Worm (Caenorhabditis elegans) whole organism, L3 larva: ENCODE data around the gene R04D3.4.

Experiments used
- R02D3.7 ChIP-seq: fragments of 150-350 bp; optimal IDR thresholded peaks from 2 replicates; lab custom pipeline; 2014; ENCODE audit warnings: missing biosample characterization, missing genetic modification characterization
- aly-2 ChIP-seq: fragments of 150-350 bp; optimal IDR thresholded peaks from 2 replicates; lab custom pipeline; 2014; ENCODE audit warnings: missing biosample characterization, missing genetic modification characterization
- ama-1 ChIP-seq: fragments of 150-350 bp; optimal IDR thresholded peaks from 2 replicates; lab custom pipeline; 2018
- ceh-28 ChIP-seq: fragments of 150-350 bp; optimal IDR thresholded peaks from 2 replicates; lab custom pipeline; 2014; ENCODE audit warnings: missing biosample characterization, missing genetic modification reagents, missing genetic modification characterization
- ceh-82 ChIP-seq: fragments of 150-350 bp; optimal IDR thresholded peaks from 2 replicates; lab custom pipeline; 2014; ENCODE audit warnings: missing biosample characterization, missing genetic modification characterization
- daf-12 ChIP-seq: fragments of 150-350 bp; optimal IDR thresholded peaks from 2 replicates; lab custom pipeline; 2014; ENCODE audit warnings: missing biosample characterization, missing genetic modification reagents, missing genetic modification characterization
- egl-5 ChIP-seq: fragments of 150-350 bp; optimal IDR thresholded peaks from 2 replicates; lab custom pipeline; 2017; ENCODE audit warnings: missing biosample characterization, missing genetic modification reagents, missing genetic modification characterization, inconsistent platforms
- elt-1 ChIP-seq: fragments of 150-350 bp; optimal IDR thresholded peaks from 2 replicates; lab custom pipeline; 2014; ENCODE audit warnings: missing biosample characterization, missing genetic modification characterization
- elt-2 ChIP-seq: sonication (generic microtip); optimal IDR thresholded peaks from 2 replicates; lab custom pipeline; 2016; ENCODE audit warnings: missing genetic modification reagents, mild to moderate bottlenecking, missing genetic modification characterization, missing compliant biosample characterization
- elt-3 ChIP-seq, 3 experiments: fragments of 150-350 bp in 1 of 3; sonication (generic microtip) in 2 of 3; optimal IDR thresholded peaks; 2 replicates in 2 of 3; 4 replicates in 1 of 3; lab custom pipeline; 2014 to 2017; ENCODE audit warnings: missing biosample characterization in 3 of 3, missing genetic modification characterization in 3 of 3
- eor-1 ChIP-seq, 2 experiments: fragments of 150-350 bp; optimal IDR thresholded peaks; 2 replicates each; lab custom pipeline; 2014 to 2018; ENCODE audit warnings: missing biosample characterization in 2 of 2, missing genetic modification characterization in 2 of 2
- fkh-10 ChIP-seq: sonication (generic microtip); optimal IDR thresholded peaks from 2 replicates; lab custom pipeline; 2017; ENCODE audit warnings: missing biosample characterization, missing genetic modification reagents, missing genetic modification characterization
- fkh-2 ChIP-seq: fragments of 150-350 bp; optimal IDR thresholded peaks from 2 replicates; lab custom pipeline; 2014; ENCODE audit warnings: missing biosample characterization, missing genetic modification reagents, missing genetic modification characterization
- fos-1 ChIP-seq: fragments of 150-350 bp; optimal IDR thresholded peaks from 2 replicates; lab custom pipeline; 2014; ENCODE audit warnings: missing biosample characterization, missing genetic modification characterization
- hmg-11 ChIP-seq: sonication (generic microtip); optimal IDR thresholded peaks from 2 replicates; lab custom pipeline; 2016; ENCODE audit warnings: missing genetic modification characterization, missing compliant biosample characterization
- jun-1 ChIP-seq: fragments of 150-350 bp; optimal IDR thresholded peaks from 2 replicates; lab custom pipeline; 2014; ENCODE audit warnings: missing biosample characterization, missing genetic modification reagents, missing genetic modification characterization
- lin-39 ChIP-seq: fragments of 150-350 bp; optimal IDR thresholded peaks from 2 replicates; lab custom pipeline; 2018; ENCODE audit warnings: missing biosample characterization, missing genetic modification reagents, missing genetic modification characterization
- lsy-12 ChIP-seq: sonication (generic microtip); optimal IDR thresholded peaks from 2 replicates; lab custom pipeline; 2016; ENCODE audit warnings: mild to moderate bottlenecking, missing genetic modification characterization, missing compliant biosample characterization
- mdl-1 ChIP-seq: fragments of 150-350 bp; optimal IDR thresholded peaks from 2 replicates; lab custom pipeline; 2014; ENCODE audit warnings: missing biosample characterization, missing genetic modification characterization
- mml-1 ChIP-seq: fragments of 150-350 bp; sonication (generic microtip); optimal IDR thresholded peaks from 3 replicates; lab custom pipeline; 2014; ENCODE audit warnings: missing biosample characterization, missing genetic modification characterization
- nfya-1 ChIP-seq: sonication (generic microtip); optimal IDR thresholded peaks from 2 replicates; lab custom pipeline; 2017; ENCODE audit warnings: missing genetic modification characterization, mild to moderate bottlenecking, missing compliant biosample characterization, antibody characterized with exemption, moderate library complexity; ENCODE audit not compliant: insufficient read depth
- nhr-12 ChIP-seq: fragments of 150-350 bp; optimal IDR thresholded peaks from 2 replicates; lab custom pipeline; 2014; ENCODE audit warnings: missing biosample characterization, missing genetic modification characterization
- nhr-23 ChIP-seq: fragments of 150-350 bp; optimal IDR thresholded peaks from 2 replicates; lab custom pipeline; 2014; ENCODE audit warnings: missing biosample characterization, missing genetic modification reagents, missing genetic modification characterization
- nhr-237 ChIP-seq: fragments of 150-350 bp; optimal IDR thresholded peaks from 2 replicates; lab custom pipeline; 2014; ENCODE audit warnings: missing biosample characterization, missing genetic modification characterization
- nhr-25 ChIP-seq: sonication (generic microtip); optimal IDR thresholded peaks from 2 replicates; lab custom pipeline; 2017; ENCODE audit warnings: missing biosample characterization, missing genetic modification characterization
- nhr-28 ChIP-seq: fragments of 150-350 bp; optimal IDR thresholded peaks from 2 replicates; lab custom pipeline; 2014; ENCODE audit warnings: missing biosample characterization, missing genetic modification characterization
- nhr-43 ChIP-seq: sonication (generic microtip); optimal IDR thresholded peaks from 2 replicates; lab custom pipeline; 2016; ENCODE audit warnings: mild to moderate bottlenecking, missing genetic modification characterization, missing compliant biosample characterization; ENCODE audit not compliant: poor library complexity, severe bottlenecking
- nhr-67 ChIP-seq: fragments of 150-350 bp; optimal IDR thresholded peaks from 2 replicates; lab custom pipeline; 2014; ENCODE audit warnings: missing biosample characterization, missing genetic modification characterization
- nhr-77 ChIP-seq: fragments of 150-350 bp; optimal IDR thresholded peaks from 2 replicates; lab custom pipeline; 2014; ENCODE audit warnings: missing biosample characterization, missing genetic modification characterization
- pha-4 ChIP-seq: fragments of 150-350 bp; optimal IDR thresholded peaks from 2 replicates; lab custom pipeline; 2014; ENCODE audit warnings: missing biosample characterization, missing genetic modification reagents, missing genetic modification characterization
- pqm-1 ChIP-seq: fragments of 150-350 bp; optimal IDR thresholded peaks from 2 replicates; lab custom pipeline; 2017; ENCODE audit warnings: missing biosample characterization, missing genetic modification characterization, inconsistent platforms
- tbx-2 ChIP-seq: sonication (generic microtip); optimal IDR thresholded peaks from 2 replicates; lab custom pipeline; 2016; ENCODE audit warnings: mild to moderate bottlenecking, missing genetic modification characterization, missing compliant biosample characterization
- unc-39 ChIP-seq: sonication (generic microtip); optimal IDR thresholded peaks from 4 replicates; lab custom pipeline; 2017; ENCODE audit warnings: missing biosample characterization, missing genetic modification characterization
- unc-62 ChIP-seq: fragments of 150-350 bp; sonication (generic microtip); optimal IDR thresholded peaks from 4 replicates; lab custom pipeline; 2014; ENCODE audit warnings: missing biosample characterization, missing genetic modification reagents, missing genetic modification characterization
- zag-1 ChIP-seq: fragments of 150-350 bp; optimal IDR thresholded peaks from 2 replicates; lab custom pipeline; 2014; ENCODE audit warnings: missing biosample characterization, missing genetic modification characterization
- ztf-11 ChIP-seq: fragments of 150-350 bp; optimal IDR thresholded peaks from 2 replicates; lab custom pipeline; 2014; ENCODE audit warnings: missing biosample characterization, missing genetic modification characterization
- ztf-4 ChIP-seq: fragments of 150-350 bp; optimal IDR thresholded peaks from 2 replicates; lab custom pipeline; 2014; ENCODE audit warnings: missing biosample characterization, missing genetic modification characterization

The R04D3.4 gene

DNA sequence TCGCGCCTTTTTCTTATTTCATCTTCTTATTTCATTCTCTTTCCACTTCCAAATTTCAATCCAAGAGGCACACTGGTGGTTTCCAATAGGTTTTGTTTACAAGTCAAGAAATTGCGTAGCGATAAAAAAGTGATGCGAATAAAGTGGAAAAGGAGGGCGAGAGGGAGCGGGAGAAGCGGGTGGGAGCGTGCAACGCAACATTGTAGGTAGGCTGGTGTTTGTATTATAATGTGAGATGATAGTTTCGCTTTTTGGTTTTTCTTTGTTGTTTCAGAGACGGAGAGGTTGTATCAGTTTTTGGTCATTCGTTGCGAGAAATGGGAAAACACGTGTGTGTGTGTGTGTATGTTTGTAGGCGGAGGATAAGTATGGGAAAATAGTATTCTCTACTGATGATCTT lies 38.5 kb downstream of the R04D3.4 start (continued):
- TF ChIP-seq elt-3 (tag; optimal IDR thresholded peaks at IDR 0.05; lab: Kevin White, UChicago), result no peak
- TF ChIP-seq pqm-1 (tag; lab: Kevin White, UChicago), result peak; percentile 80
- TF ChIP-seq elt-1 (tag; lab: Kevin White, UChicago), result no peak
- TF ChIP-seq fos-1 (tag; lab: Kevin White, UChicago), result peak; percentile 36
- no peak for TF ChIP-seq eor-1 (tag; optimal IDR thresholded peaks at IDR 0.05; lab: Kevin White, UChicago)
- TF ChIP-seq nhr-77 (tag; lab: Kevin White, UChicago), result no peak
- TF ChIP-seq, all 47 proteins: peak for 10

DNA sequence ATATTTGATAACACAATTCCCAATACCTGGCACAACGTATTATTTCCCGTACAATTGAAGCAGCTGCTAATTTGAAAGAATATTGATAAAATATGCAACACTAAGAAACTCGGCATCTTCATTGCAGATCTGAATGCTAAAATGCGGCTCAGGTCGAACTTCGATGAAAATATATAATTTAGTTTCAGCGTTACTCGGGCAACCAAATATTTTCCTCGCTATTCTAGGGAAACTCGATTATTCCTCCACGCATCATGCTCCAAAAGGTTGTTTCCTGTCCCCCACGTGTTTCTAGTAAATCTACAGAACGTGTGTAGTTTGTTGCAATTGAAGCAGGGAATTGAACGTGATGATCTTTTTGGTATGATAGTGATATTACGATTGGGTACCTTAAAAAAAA lies 39.5 kb downstream of the R04D3.4 start:
- no peak for TF ChIP-seq mml-1 (tag; lab: Kevin White, UChicago)
- TF ChIP-seq ceh-82, result no peak
- no peak for TF ChIP-seq nhr-77 (tag; lab: Kevin White, UChicago)
- no peak for TF ChIP-seq mdl-1 (tag; lab: Kevin White, UChicago)
- no peak for TF ChIP-seq fkh-2 (tag; lab: Kevin White, UChicago)
- TF ChIP-seq elt-3 (tag; optimal IDR thresholded peaks at IDR 0.05; lab: Kevin White, UChicago), result no peak
- no peak for TF ChIP-seq fos-1 (tag; lab: Kevin White, UChicago)
- no peak for TF ChIP-seq hmg-11 (tag; lab: Kevin White, UChicago)
- TF ChIP-seq, all 47 proteins: peak for 0

DNA sequence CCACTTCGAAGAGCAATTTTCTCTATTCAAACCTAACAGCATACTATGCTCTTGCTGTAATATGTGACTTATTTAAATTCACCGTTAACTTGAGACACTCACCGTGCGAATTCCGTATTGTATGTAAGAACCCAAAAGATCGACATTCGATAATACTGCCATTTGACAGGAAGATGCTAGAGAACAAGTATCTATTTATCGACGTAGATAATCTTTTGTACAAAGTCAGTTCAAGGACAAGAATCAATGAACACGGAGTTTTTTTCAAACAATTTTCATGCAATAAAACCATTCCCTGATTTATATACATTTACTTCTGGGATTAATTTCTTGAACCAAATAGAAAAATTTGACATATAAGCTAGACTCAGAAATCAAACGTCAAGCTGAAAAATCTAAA lies 40.4 kb downstream of the R04D3.4 start, which contains the start of gene K08H2.7:
Gene K08H2.7, minus strand, starts transcription at position 173 of the 400 bp plus-strand sequence.
- TF ChIP-seq fkh-10 (GFP tag; lab: Kevin White, UChicago), result no peak
- TF ChIP-seq ceh-28 (tag; lab: Kevin White, UChicago), result no peak
- TF ChIP-seq nhr-28 (tag; lab: Kevin White, UChicago), result no peak
- TF ChIP-seq unc-39, result no peak
- no peak for TF ChIP-seq nhr-237 (tag; lab: Kevin White, UChicago)
- TF ChIP-seq R02D3.7 (tag; lab: Kevin White, UChicago), result no peak
- no peak for TF ChIP-seq eor-1 (tag; optimal IDR thresholded peaks at IDR 0.05; lab: Kevin White, UChicago)
- no peak for TF ChIP-seq ama-1 (lab: Kevin White, UChicago)
- TF ChIP-seq nfya-1 (tag; lab: Kevin White, UChicago), result no peak
- TF ChIP-seq nhr-23 (tag; lab: Kevin White, UChicago), result peak; percentile 20
- no peak for TF ChIP-seq fos-1 (tag; lab: Kevin White, UChicago)
- TF ChIP-seq mml-1 (tag; lab: Kevin White, UChicago), result no peak
- no peak for TF ChIP-seq lsy-12 (tag; lab: Kevin White, UChicago)
- TF ChIP-seq nhr-67 (tag; lab: Kevin White, UChicago), result no peak
- TF ChIP-seq zag-1 (tag; lab: Kevin White, UChicago), result no peak
- TF ChIP-seq nhr-77 (tag; lab: Kevin White, UChicago), result no peak
- TF ChIP-seq lin-39 (tag; lab: Kevin White, UChicago), result no peak
- peak; percentile 70 for TF ChIP-seq nhr-25
- no peak for TF ChIP-seq pqm-1 (tag; lab: Kevin White, UChicago)
- no peak for TF ChIP-seq egl-5 (tag; lab: Kevin White, UChicago)
- TF ChIP-seq unc-62 (GFP tag; lab: Kevin White, UChicago), result no peak
- TF ChIP-seq elt-1 (tag; lab: Kevin White, UChicago), result peak; percentile 97
- no peak for TF ChIP-seq nhr-12 (tag; lab: Kevin White, UChicago)
- TF ChIP-seq daf-12 (tag; lab: Kevin White, UChicago), result no peak
- no peak for TF ChIP-seq ztf-4 (tag; lab: Kevin White, UChicago)

DNA sequence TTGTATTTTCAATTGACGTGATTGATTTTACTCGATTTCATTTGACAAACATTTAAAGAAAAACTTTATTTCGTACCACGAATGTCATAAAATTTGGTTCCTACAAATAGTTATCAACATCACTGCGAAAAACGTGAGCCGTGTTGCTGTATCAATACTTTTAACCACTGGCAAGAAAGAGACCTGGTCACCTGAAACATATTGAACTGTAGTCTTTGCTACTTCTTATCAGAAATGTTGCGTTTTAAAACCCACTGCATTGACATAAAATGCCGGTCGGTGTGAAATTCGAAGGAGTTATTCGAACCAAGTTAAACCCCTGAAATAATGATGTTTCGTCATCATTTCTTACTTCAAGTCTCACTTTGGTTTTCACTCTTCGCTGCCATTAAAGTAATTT lies 41.0 kb downstream of the R04D3.4 start:
- TF ChIP-seq fkh-2 (tag; lab: Kevin White, UChicago), result no peak
- TF ChIP-seq ceh-28 (tag; lab: Kevin White, UChicago), result no peak
- TF ChIP-seq ztf-4 (tag; lab: Kevin White, UChicago), result no peak
- TF ChIP-seq pha-4 (tag; lab: Kevin White, UChicago), result no peak
- peak; percentile 69 for TF ChIP-seq elt-2 (tag; lab: Kevin White, UChicago)
- peak; percentile 41 for TF ChIP-seq pqm-1 (tag; lab: Kevin White, UChicago)

DNA sequence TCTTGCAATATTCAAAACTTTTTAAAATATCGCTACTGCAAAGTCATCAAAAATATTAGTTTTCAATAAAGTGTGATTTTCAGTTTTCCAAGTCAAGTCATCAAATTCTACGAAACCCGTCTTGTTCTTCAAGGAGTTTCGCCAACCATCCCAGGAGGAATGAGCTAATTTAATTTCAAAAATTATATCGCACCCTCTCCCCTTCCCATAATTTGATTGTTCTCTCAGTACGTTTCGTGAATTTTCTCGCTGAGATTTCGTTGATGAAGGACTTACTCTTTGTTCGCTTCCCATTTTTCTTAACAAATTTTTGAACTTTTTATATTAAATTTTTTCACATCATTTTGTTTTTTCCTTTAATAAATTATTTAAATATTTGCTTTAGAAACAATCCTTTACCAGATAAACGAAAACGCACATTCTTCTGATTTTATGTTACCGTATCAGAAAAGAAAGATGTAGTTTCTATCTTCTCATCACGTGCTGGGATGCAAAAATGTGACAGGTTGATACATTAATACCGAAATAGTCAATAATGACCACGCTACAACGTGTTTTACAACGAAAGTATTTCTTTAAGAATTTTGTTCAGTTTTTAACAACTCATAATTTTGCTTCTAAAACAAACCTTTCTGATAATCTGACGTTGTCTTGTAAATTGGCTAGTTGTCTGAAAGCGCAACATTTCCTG lies 41.8 kb downstream of the R04D3.4 start:
- no peak for TF ChIP-seq nhr-43 (tag; lab: Kevin White, UChicago)
- peak; percentile 12 for TF ChIP-seq nhr-23 (tag; lab: Kevin White, UChicago)
- no peak for TF ChIP-seq daf-12 (tag; lab: Kevin White, UChicago)
- no peak for TF ChIP-seq ztf-4 (tag; lab: Kevin White, UChicago)
- TF ChIP-seq elt-3 (tag; optimal IDR thresholded peaks at IDR 0.05; lab: Kevin White, UChicago), result no peak
- TF ChIP-seq elt-2 (tag; lab: Kevin White, UChicago), result peak; percentile 2
- TF ChIP-seq pha-4 (tag; lab: Kevin White, UChicago), result peak; percentile 2
- TF ChIP-seq fkh-10 (GFP tag; lab: Kevin White, UChicago), result no peak
- TF ChIP-seq jun-1 (tag; lab: Kevin White, UChicago), result no peak
- no peak for TF ChIP-seq zag-1 (tag; lab: Kevin White, UChicago)
- TF ChIP-seq ztf-11 (tag; lab: Kevin White, UChicago), result no peak
- no peak for TF ChIP-seq aly-2 (tag; lab: Kevin White, UChicago)
- TF ChIP-seq tbx-2 (tag; lab: Kevin White, UChicago), result no peak
- TF ChIP-seq nhr-67 (tag; lab: Kevin White, UChicago), result no peak
- no peak for TF ChIP-seq lsy-12 (tag; lab: Kevin White, UChicago)
- TF ChIP-seq pqm-1 (tag; lab: Kevin White, UChicago), result peak; percentile 28
